Fruit fly (Drosophila melanogaster): Measurements from ENCODE around the gene Gr10b.

Gr10b gene

DNA sequence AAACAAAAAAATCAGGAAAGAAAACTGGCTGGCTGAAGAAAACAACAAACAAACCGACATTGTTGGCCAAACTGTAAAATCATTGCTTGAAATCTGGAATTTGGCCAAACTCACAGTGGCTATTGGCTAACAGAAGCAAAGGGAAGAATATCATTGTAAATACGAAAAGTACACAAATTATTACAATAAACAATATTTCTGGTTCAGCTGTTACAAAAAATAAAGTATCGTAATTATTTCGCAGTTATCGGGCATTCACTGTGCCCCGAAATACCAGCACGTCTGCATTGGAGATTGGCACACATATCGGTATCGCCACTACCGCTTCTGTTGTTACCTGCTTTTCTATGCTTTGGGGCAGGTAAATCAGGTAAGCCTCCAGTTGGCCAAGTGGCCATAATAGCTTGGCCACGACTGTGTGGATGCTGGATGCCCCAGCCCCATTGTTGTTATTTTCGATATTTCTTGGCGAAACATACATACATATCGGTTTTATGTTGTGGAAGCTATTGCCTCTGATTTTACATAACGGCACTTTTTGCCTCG, 38.1 kb upstream of the Gr10b start (continued):
- TF ChIP-seq caup (GFP tag; optimal IDR thresholded peaks at IDR 0.05; ENCODE audit: severe bottlenecking), result peak; percentile 37
- TF ChIP-seq CG11696 (GFP tag; IDR thresholded peaks at IDR 0.05), result no peak
- no peak for TF ChIP-seq vfl (GFP tag; optimal IDR thresholded peaks at IDR 0.05)
- no peak for TF ChIP-seq seq (GFP tag; IDR thresholded peaks at IDR 0.05)
- TF ChIP-seq CG2120 (GFP tag; optimal IDR thresholded peaks at IDR 0.05), result peak; percentile 70
- 0 out of 3 replicates have a peak, but pooled peaks have one; percentile 46 for TF ChIP-seq CG11560 (tag; IDR thresholded peaks at IDR 0.05)
- no peak for TF ChIP-seq ssp (GFP tag; IDR thresholded peaks at IDR 0.05)
- TF ChIP-seq CG8478 (optimal IDR thresholded peaks at IDR 0.05), result no peak
- TF ChIP-seq Mrtf (GFP tag; IDR thresholded peaks at IDR 0.05), result 0 out of 3 replicates have a peak, but pooled peaks have one; percentile 54
- no peak for TF ChIP-seq CG14965 (GFP tag; optimal IDR thresholded peaks at IDR 0.05; ENCODE audit: borderline replicate concordance)
- no peak for TF ChIP-seq tup (GFP tag; optimal IDR thresholded peaks at IDR 0.05)
- TF ChIP-seq CG3407 (GFP tag; optimal IDR thresholded peaks at IDR 0.05), result no peak
- TF ChIP-seq bsh (GFP tag; optimal IDR thresholded peaks at IDR 0.05), result peak in 1 of 2 experiments; percentile 2
- TF ChIP-seq Blimp-1 (GFP tag; optimal IDR thresholded peaks at IDR 0.05), result peak; percentile 7
- peak; percentile 7 for TF ChIP-seq CG8944 (GFP tag; optimal IDR thresholded peaks at IDR 0.05)
- TF ChIP-seq stwl (tag; optimal IDR thresholded peaks at IDR 0.05), result no peak
- no peak for TF ChIP-seq vnd (GFP tag; IDR thresholded peaks at IDR 0.05; ENCODE audit: partially characterized antibody)
- no peak for TF ChIP-seq Mad (GFP tag; optimal IDR thresholded peaks at IDR 0.05)
- peak; percentile 53 for TF ChIP-seq Oli (tag; optimal IDR thresholded peaks at IDR 0.05)
- TF ChIP-seq luna (GFP tag; optimal IDR thresholded peaks at IDR 0.05), result no peak
- TF ChIP-seq az2 (GFP tag; optimal IDR thresholded peaks at IDR 0.05), result peak; percentile 17
- peak; percentile 53 for TF ChIP-seq Dek (tag; optimal IDR thresholded peaks at IDR 0.05)
- no peak for TF ChIP-seq Dip2 (GFP tag; IDR thresholded peaks at IDR 0.05)
- TF ChIP-seq CG14050 (GFP tag; IDR thresholded peaks at IDR 0.05), result peak; percentile 42; the same call in 2 of the 3 replicates
- 0 out of 2 replicates have a peak, but pooled peaks have one; percentile 21 for TF ChIP-seq CG17612 (GFP tag; IDR thresholded peaks at IDR 0.05)
- TF ChIP-seq vvl (GFP tag; IDR thresholded peaks at IDR 0.05), result peak; percentile 77; the same call in 1 of the 2 replicates
- no peak for TF ChIP-seq h (optimal IDR thresholded peaks at IDR 0.05)
- TF ChIP-seq ac (GFP tag; optimal IDR thresholded peaks at IDR 0.05), result no peak
- TF ChIP-seq CG1024 (GFP tag; IDR thresholded peaks at IDR 0.05), result no peak
- TF ChIP-seq CG10979 (tag; optimal IDR thresholded peaks at IDR 0.05), result no peak
- no peak for TF ChIP-seq gsb-n (tag; optimal IDR thresholded peaks at IDR 0.05)
- no peak for TF ChIP-seq CG32767 (GFP tag; IDR thresholded peaks at IDR 0.05)
- TF ChIP-seq CG11504 (tag; optimal IDR thresholded peaks at IDR 0.05), result peak; percentile 57
- TF ChIP-seq gce (GFP tag; IDR thresholded peaks at IDR 0.05), result no peak
- TF ChIP-seq jumu (GFP tag; optimal IDR thresholded peaks at IDR 0.05), result no peak
- no peak for TF ChIP-seq fd64A (GFP tag; optimal IDR thresholded peaks at IDR 0.05)
- TF ChIP-seq odd (GFP tag; optimal IDR thresholded peaks at IDR 0.05), result no peak
- TF ChIP-seq bcd (GFP tag; optimal IDR thresholded peaks at IDR 0.05), result peak; percentile 27
- TF ChIP-seq CG17328 (GFP tag; IDR thresholded peaks at IDR 0.05), result peak; percentile 61
- TF ChIP-seq CG12744 (GFP tag; optimal IDR thresholded peaks at IDR 0.05), result no peak
- TF ChIP-seq Hr39 (optimal IDR thresholded peaks at IDR 0.05), result no peak
- TF ChIP-seq B-H1 (GFP tag; IDR thresholded peaks at IDR 0.05), result peak; percentile 42; the same call in 2 of the 3 replicates
- TF ChIP-seq CG2116 (GFP tag; optimal IDR thresholded peaks at IDR 0.05), result no peak
- peak; percentile 64 for TF ChIP-seq row (GFP tag; IDR thresholded peaks at IDR 0.05)
- TF ChIP-seq tap (tag; optimal IDR thresholded peaks at IDR 0.05), result peak; percentile 48
- peak; percentile 33; the same call in 1 of the 3 replicates for TF ChIP-seq Dbx (GFP tag; IDR thresholded peaks at IDR 0.05)
- no peak for TF ChIP-seq CG15601 (tag; optimal IDR thresholded peaks at IDR 0.05)
- no peak for TF ChIP-seq CG13287 (GFP tag; IDR thresholded peaks at IDR 0.05; ENCODE audit: partially characterized antibody)
- TF ChIP-seq Jarid2 (GFP tag; optimal IDR thresholded peaks at IDR 0.05), result peak; percentile 10
- TF ChIP-seq CG30403 (GFP tag; optimal IDR thresholded peaks at IDR 0.05), result peak; percentile 50
- peak in 1 of 2 experiments; percentile 53 for TF ChIP-seq dpn (GFP tag; optimal IDR thresholded peaks at IDR 0.05)
